Fruit fly (Drosophila melanogaster): ENCODE results near the gene Trpml.

Trpml gene

DNA sequence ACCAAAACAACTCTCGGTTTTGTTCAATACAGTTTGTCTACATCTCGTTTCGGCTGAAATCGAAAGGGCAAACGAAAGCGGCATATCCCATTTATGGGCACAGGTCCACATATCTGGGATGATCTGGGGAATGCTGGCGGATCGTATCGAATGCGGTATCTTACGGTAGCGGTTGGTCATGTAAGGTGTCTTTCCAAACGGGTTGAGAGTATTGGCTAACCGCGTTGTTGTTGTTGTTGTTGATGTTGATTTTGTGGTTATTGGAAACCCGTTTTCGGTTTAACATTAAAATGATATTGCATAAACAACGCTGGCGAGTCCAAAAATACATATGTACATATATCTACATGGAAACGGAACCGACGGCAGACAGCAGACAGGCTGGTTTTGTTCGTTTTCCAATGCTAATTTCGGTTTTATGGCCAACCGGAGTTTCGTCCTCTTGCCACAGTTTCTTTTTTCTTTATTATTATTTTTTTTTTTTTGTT, 23.9 kb downstream of the Trpml start:
- TF ChIP-seq Mnt (GFP tag; optimal IDR thresholded peaks at IDR 0.05) (no peak), CG11617 (GFP tag; optimal IDR thresholded peaks at IDR 0.05) (no peak), CG5204 (GFP tag; optimal IDR thresholded peaks at IDR 0.05) (no peak), CG12768 (GFP tag; optimal IDR thresholded peaks at IDR 0.05) (no peak), cic (GFP tag; optimal IDR thresholded peaks at IDR 0.05) (no peak), CG7101 (tag; optimal IDR thresholded peaks at IDR 0.05) (no peak), pad (GFP tag; optimal IDR thresholded peaks at IDR 0.05) (no peak), toe (GFP tag; optimal IDR thresholded peaks at IDR 0.05) (no peak), bab1 (GFP tag; optimal IDR thresholded peaks at IDR 0.05) (no peak), Hr96 (GFP tag; optimal IDR thresholded peaks at IDR 0.05) (no peak), CG14711 (tag; optimal IDR thresholded peaks at IDR 0.05) (no peak), ovo (GFP tag; optimal IDR thresholded peaks at IDR 0.05) (no peak), cnc (optimal IDR thresholded peaks at IDR 0.05) (no peak), kay (GFP tag; ENCODE audit: borderline replicate concordance) (no peak), Clk (GFP tag; optimal IDR thresholded peaks at IDR 0.05) (no peak)

DNA sequence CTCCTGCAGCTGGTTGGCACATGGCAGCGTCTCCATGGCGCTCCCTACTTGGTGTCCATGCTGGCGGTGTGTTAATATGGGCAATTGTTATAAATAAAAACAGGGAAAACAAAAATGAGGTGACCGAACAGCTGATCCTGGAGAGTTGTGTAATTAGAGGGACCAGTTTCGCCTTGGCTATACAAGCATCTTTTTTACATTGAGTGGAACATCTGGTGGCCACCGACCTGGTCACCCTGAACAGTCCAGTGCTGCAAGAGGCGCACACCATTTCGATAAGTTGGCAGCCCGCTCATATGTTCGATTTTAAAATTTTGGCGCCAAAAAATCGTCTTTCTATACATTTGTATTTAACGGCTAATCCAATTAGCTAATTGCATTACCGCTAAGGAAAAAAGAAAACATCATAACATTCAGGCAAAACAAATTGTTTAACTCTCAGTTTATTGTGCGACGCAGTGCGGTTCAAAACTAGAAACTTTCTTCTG, 30.9 kb downstream of the Trpml start, which contains the start of the genes CG8765 and Gbeta76C:
Gene CG8765 (minus strand): TSS at position 154 of the 488 bp plus-strand sequence.
Gene Gbeta76C (plus strand): TSS at position 438 of the 488 bp plus-strand sequence.
- peak; percentile 62 for TF ChIP-seq Crg-1 (GFP tag; optimal IDR thresholded peaks at IDR 0.05)
- peak; percentile 31 for TF ChIP-seq ovo (GFP tag; optimal IDR thresholded peaks at IDR 0.05)
- TF ChIP-seq CG14711 (tag; optimal IDR thresholded peaks at IDR 0.05), result peak; percentile 41
- TF ChIP-seq CG1620 (GFP tag; optimal IDR thresholded peaks at IDR 0.05), result peak; percentile 71
- peak; percentile 42 for TF ChIP-seq CG33017 (tag; optimal IDR thresholded peaks at IDR 0.05)
- no peak for TF ChIP-seq CG11617 (GFP tag; optimal IDR thresholded peaks at IDR 0.05)
- no peak for TF ChIP-seq tj (GFP tag; optimal IDR thresholded peaks at IDR 0.05)
- peak; percentile 38 for TF ChIP-seq Mnt (GFP tag; optimal IDR thresholded peaks at IDR 0.05)
- TF ChIP-seq CG7101 (tag; optimal IDR thresholded peaks at IDR 0.05), result peak; percentile 9
- no peak for TF ChIP-seq CG5204 (GFP tag; optimal IDR thresholded peaks at IDR 0.05)
- TF ChIP-seq Hr96 (GFP tag; optimal IDR thresholded peaks at IDR 0.05), result peak; percentile 23
- peak; percentile 41 for TF ChIP-seq cic (GFP tag; optimal IDR thresholded peaks at IDR 0.05)
- TF ChIP-seq bab1 (GFP tag; optimal IDR thresholded peaks at IDR 0.05), result peak; percentile 83
- TF ChIP-seq pad (GFP tag; optimal IDR thresholded peaks at IDR 0.05), result peak; percentile 49

dm6 chr3L:19683520-19683919, 34.6 kb downstream of the Trpml start:
- TF ChIP-seq bab1 (GFP tag; optimal IDR thresholded peaks at IDR 0.05), result no peak
- no peak for TF ChIP-seq Clk (GFP tag; optimal IDR thresholded peaks at IDR 0.05)
- TF ChIP-seq CG5204 (GFP tag; optimal IDR thresholded peaks at IDR 0.05), result no peak
- TF ChIP-seq Crg-1 (GFP tag; optimal IDR thresholded peaks at IDR 0.05), result no peak
- no peak for TF ChIP-seq CG14711 (tag; optimal IDR thresholded peaks at IDR 0.05)

dm6 chr3L:19682902-19683301, 35.2 kb downstream of the Trpml start:
- TF ChIP-seq cic (GFP tag; optimal IDR thresholded peaks at IDR 0.05) (no peak), Mnt (GFP tag; optimal IDR thresholded peaks at IDR 0.05) (no peak), CG14711 (tag; optimal IDR thresholded peaks at IDR 0.05) (no peak), kay (GFP tag; ENCODE audit: borderline replicate concordance) (no peak), cnc (optimal IDR thresholded peaks at IDR 0.05) (no peak), Clk (GFP tag; optimal IDR thresholded peaks at IDR 0.05) (no peak), ovo (GFP tag; optimal IDR thresholded peaks at IDR 0.05) (no peak), bab1 (GFP tag; optimal IDR thresholded peaks at IDR 0.05) (no peak), CG12768 (GFP tag; optimal IDR thresholded peaks at IDR 0.05) (no peak), Hr96 (GFP tag; optimal IDR thresholded peaks at IDR 0.05) (no peak), CG11617 (GFP tag; optimal IDR thresholded peaks at IDR 0.05) (no peak), CG5204 (GFP tag; optimal IDR thresholded peaks at IDR 0.05) (no peak), tj (GFP tag; optimal IDR thresholded peaks at IDR 0.05) (no peak), Crg-1 (GFP tag; optimal IDR thresholded peaks at IDR 0.05) (no peak), toe (GFP tag; optimal IDR thresholded peaks at IDR 0.05) (no peak)

DNA sequence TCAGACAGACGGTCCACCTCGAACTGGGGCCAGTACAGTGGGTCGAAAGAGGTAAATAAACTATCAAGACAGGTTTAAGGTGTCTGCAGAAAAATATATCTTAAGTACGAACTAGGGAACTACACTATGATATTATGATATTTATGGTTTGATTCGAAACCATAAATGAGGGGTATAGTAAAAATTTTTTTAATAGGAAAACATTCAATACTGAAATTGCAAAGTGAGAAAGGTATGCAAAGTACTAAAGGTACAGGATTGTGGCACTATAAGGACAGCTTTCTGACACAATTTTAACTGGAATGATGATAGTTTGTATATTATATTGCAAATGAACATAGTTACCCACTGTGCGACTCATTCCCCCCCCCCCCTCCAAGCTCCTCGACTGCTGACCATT, 42.1 kb downstream of the Trpml start:
- no peak for TF ChIP-seq toe (GFP tag; optimal IDR thresholded peaks at IDR 0.05)
- TF ChIP-seq Hr96 (GFP tag; optimal IDR thresholded peaks at IDR 0.05), result no peak
- TF ChIP-seq pad (GFP tag; optimal IDR thresholded peaks at IDR 0.05), result no peak
- no peak for TF ChIP-seq CG5204 (GFP tag; optimal IDR thresholded peaks at IDR 0.05)
- TF ChIP-seq CG11617 (GFP tag; optimal IDR thresholded peaks at IDR 0.05), result no peak
- TF ChIP-seq CG33017 (tag; optimal IDR thresholded peaks at IDR 0.05), result no peak
- no peak for TF ChIP-seq CG14711 (tag; optimal IDR thresholded peaks at IDR 0.05)
- TF ChIP-seq Mnt (GFP tag; optimal IDR thresholded peaks at IDR 0.05), result no peak
- no peak for TF ChIP-seq kay (GFP tag; ENCODE audit: borderline replicate concordance)
- no peak for TF ChIP-seq ovo (GFP tag; optimal IDR thresholded peaks at IDR 0.05)
- TF ChIP-seq CG7101 (tag; optimal IDR thresholded peaks at IDR 0.05), result no peak
- no peak for TF ChIP-seq CG7045 (GFP tag; optimal IDR thresholded peaks at IDR 0.05)
- TF ChIP-seq cnc (optimal IDR thresholded peaks at IDR 0.05), result no peak

DNA sequence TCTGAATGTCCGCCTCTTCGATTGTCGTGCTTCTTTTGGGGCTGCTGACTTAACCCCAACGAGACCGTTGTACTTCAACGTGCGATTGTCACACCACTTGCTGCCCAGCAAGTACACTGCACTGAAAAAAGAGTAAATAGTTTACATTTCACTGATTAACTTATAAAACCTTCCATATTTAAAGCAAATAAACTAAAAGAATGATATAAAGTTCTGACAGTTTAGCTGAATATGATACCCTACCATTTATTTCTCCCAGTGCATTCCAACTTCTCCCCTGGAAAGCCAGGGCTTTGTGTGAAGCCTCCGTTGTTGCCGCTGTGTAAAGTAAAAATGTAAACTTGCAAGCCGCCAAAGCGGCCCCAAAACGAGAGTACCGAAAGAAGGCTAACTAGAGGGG, 43.8 kb downstream of the Trpml start:
- TF ChIP-seq Crg-1 (GFP tag; optimal IDR thresholded peaks at IDR 0.05) (no peak), CG14711 (tag; optimal IDR thresholded peaks at IDR 0.05) (no peak), kay (GFP tag; ENCODE audit: borderline replicate concordance) (no peak), ovo (GFP tag; optimal IDR thresholded peaks at IDR 0.05) (no peak), Mnt (GFP tag; optimal IDR thresholded peaks at IDR 0.05) (no peak), Clk (GFP tag; optimal IDR thresholded peaks at IDR 0.05) (no peak), CG5204 (GFP tag; optimal IDR thresholded peaks at IDR 0.05) (no peak), CG1620 (GFP tag; optimal IDR thresholded peaks at IDR 0.05) (no peak), CG7045 (GFP tag; optimal IDR thresholded peaks at IDR 0.05) (no peak), bab1 (GFP tag; optimal IDR thresholded peaks at IDR 0.05) (no peak), CG33017 (tag; optimal IDR thresholded peaks at IDR 0.05) (no peak), toe (GFP tag; optimal IDR thresholded peaks at IDR 0.05) (no peak), CG12768 (GFP tag; optimal IDR thresholded peaks at IDR 0.05) (no peak)
